Worm (Caenorhabditis elegans): Measurements from ENCODE around the gene penr-1.

The penr-1 gene

DNA sequence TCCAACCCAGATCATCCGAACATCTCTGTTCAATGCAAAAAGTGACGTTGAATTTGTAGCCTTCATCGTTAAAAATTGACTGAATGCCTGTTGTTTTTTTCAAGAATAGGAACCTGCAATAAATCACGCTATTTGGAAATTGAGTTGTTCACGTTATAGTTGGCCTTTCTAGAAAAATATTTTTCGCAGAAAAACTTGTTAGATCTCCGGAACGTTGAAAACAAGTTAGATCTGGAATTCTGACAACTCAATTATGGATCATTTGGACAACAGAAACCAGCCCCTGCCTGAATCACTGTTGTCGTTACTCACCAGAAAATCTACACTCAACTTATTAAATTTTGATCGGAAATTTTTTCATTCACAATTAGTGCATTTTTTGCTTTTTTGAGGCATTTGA lies 11.9 kb upstream of the penr-1 start, which contains the start of gene srt-67:
Gene srt-67, minus strand, starts transcription at position 101 of the 400 bp plus-strand sequence.
- TF ChIP-seq C38D4.7 (GFP tag; optimal IDR thresholded peaks at IDR 0.05) (no peak), ceh-22 (tag; optimal IDR thresholded peaks at IDR 0.05) (no peak), sdc-2 (tag; optimal IDR thresholded peaks at IDR 0.05) (no peak), elt-4 (tag; optimal IDR thresholded peaks at IDR 0.05) (no peak), pros-1 (tag; optimal IDR thresholded peaks at IDR 0.05) (no peak), pat-9 (tag; optimal IDR thresholded peaks at IDR 0.05) (no peak), dve-1 (tag; optimal IDR thresholded peaks at IDR 0.05) (no peak)

DNA sequence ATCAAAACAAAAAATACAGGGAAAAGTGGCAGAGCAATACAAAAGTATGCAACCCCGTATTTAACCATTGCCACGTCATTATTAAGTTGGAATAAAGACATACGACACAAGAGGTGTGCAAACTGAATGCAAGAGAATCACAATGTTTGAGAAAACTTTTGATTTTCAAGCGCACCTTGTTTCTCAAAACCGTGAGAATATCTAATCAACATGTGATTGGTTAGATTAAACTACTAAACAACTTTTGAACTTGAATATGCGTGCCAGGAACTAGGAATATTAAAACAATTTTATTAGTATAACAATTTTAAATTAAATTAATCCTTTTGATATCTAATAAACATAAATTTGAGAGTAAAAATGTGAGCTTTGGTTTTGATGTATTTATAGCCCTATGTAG lies 9.8 kb upstream of the penr-1 start, which contains the start of gene srt-70:
Gene srt-70, minus strand, starts transcription at position 101 of the 400 bp plus-strand sequence.
- no peak for TF ChIP-seq ref-2 (tag; optimal IDR thresholded peaks at IDR 0.05)
- no peak for TF ChIP-seq hlh-13 (GFP tag; optimal IDR thresholded peaks at IDR 0.05)
- TF ChIP-seq ceh-48 (tag; optimal IDR thresholded peaks at IDR 0.05): no peak
- no peak for TF ChIP-seq C08G9.2 (tag; optimal IDR thresholded peaks at IDR 0.05)
- no peak for TF ChIP-seq pha-4 (tag; optimal IDR thresholded peaks at IDR 0.05)
- TF ChIP-seq dve-1 (tag; optimal IDR thresholded peaks at IDR 0.05): no peak
- TF ChIP-seq eyg-1 (tag; optimal IDR thresholded peaks at IDR 0.05): no peak
- no peak for TF ChIP-seq unc-3 (GFP tag; conservative IDR thresholded peaks at IDR 0.05)
- no peak for TF ChIP-seq unc-3 (tag; optimal IDR thresholded peaks at IDR 0.05)
- TF ChIP-seq hlh-6 (tag; optimal IDR thresholded peaks at IDR 0.05): no peak
- TF ChIP-seq ceh-30 (tag; optimal IDR thresholded peaks at IDR 0.05): no peak
- TF ChIP-seq K09A11.1 (tag; optimal IDR thresholded peaks at IDR 0.05; ENCODE audit: insufficient read depth): no peak
- TF ChIP-seq madf-2 (tag; optimal IDR thresholded peaks at IDR 0.05): no peak

DNA sequence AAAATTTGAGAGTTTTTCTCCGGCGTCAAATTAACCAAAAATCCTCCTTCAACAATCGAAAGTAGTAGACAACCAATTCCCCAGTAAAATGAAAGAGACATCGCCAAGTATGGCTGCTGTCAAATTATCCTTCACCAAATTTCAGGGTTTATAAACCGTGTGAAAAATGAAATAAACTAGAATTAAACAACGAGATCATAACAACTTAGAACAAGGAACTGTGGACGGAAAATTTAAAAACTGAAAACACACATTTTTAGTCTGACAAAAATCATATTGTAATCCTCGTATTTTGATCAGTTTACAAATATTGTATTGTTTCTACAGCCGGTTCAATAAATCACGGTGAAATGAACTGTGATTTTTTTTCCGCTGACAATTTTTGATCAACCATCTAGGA lies 6.3 kb upstream of the penr-1 start, which contains the start of gene cest-30:
Gene cest-30, minus strand, starts transcription at position 101 of the 400 bp plus-strand sequence.
- TF ChIP-seq che-1 (tag; optimal IDR thresholded peaks at IDR 0.05) (no peak), nfya-1 (tag; optimal IDR thresholded peaks at IDR 0.05) (no peak), odd-2 (tag; optimal IDR thresholded peaks at IDR 0.05) (no peak), hlh-8 (tag; optimal IDR thresholded peaks at IDR 0.05) (no peak), ceh-24 (tag; optimal IDR thresholded peaks at IDR 0.05) (no peak), K09A11.1 (tag; optimal IDR thresholded peaks at IDR 0.05; ENCODE audit: insufficient read depth) (no peak), pat-9 (tag; optimal IDR thresholded peaks at IDR 0.05) (no peak), ceh-9 (tag; optimal IDR thresholded peaks at IDR 0.05) (no peak)

DNA sequence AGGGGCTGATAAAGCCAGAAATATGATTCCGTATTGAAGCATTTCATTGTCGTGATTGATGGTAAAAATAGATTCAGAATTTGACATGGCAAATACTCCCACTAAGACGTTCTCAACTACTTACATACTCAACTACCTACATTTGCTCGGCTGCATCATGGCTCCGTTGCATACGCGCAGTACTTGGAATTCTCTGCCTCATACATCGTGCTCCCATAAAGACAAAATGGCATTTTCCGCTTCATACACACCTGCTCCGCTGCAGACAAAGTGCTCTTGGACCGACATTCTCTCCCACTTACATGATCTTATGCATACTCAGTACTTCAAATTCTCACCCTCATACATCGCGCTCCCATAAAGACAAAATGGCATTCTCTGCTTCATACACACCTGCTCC lies 3.7 kb upstream of the penr-1 start, which contains the start of the genes srt-69 and B0238.12:
Gene srt-69, minus strand, starts transcription at position 101 of the 400 bp plus-strand sequence.
Gene B0238.12, plus strand, starts transcription at position 264 of the 400 bp plus-strand sequence.
- TF ChIP-seq K09A11.1 (tag; optimal IDR thresholded peaks at IDR 0.05; ENCODE audit: insufficient read depth) (no peak), unc-55 (GFP tag; optimal IDR thresholded peaks at IDR 0.05) (no peak), syd-9 (tag; optimal IDR thresholded peaks at IDR 0.05) (no peak), hlh-13 (GFP tag; optimal IDR thresholded peaks at IDR 0.05) (no peak), mec-3 (tag; optimal IDR thresholded peaks at IDR 0.05; ENCODE audit: borderline replicate concordance) (no peak), hlh-8 (tag; optimal IDR thresholded peaks at IDR 0.05) (no peak), ama-1 (optimal IDR thresholded peaks at IDR 0.05) (no peak), pqm-1 (tag; optimal IDR thresholded peaks at IDR 0.05) (no peak), F13H6.1 (tag; optimal IDR thresholded peaks at IDR 0.05) (no peak), ztf-16 (tag; optimal IDR thresholded peaks at IDR 0.05) (no peak), elt-2 (tag; optimal IDR thresholded peaks at IDR 0.05) (no peak), K02D7.2 (tag; optimal IDR thresholded peaks at IDR 0.05) (no peak), pros-1 (tag; optimal IDR thresholded peaks at IDR 0.05) (no peak), ttx-3 (tag; optimal IDR thresholded peaks at IDR 0.05) (no peak), lin-11 (tag; optimal IDR thresholded peaks at IDR 0.05) (no peak), pha-2 (tag; optimal IDR thresholded peaks at IDR 0.05) (no peak), Y22D7AL.16 (tag; optimal IDR thresholded peaks at IDR 0.05) (no peak), zip-5 (tag; optimal IDR thresholded peaks at IDR 0.05) (no peak), rnt-1 (tag; optimal IDR thresholded peaks at IDR 0.05) (no peak)

All from whole organism, late embryonic.